Fruit fly (Drosophila melanogaster): ENCODE data around the gene sp3.

Gene sp3

dm6 chr3R:21528529-21528928 lies 7.8 kb downstream of the sp3 start:
- TF ChIP-seq psq (optimal IDR thresholded peaks at IDR 0.05) (no peak), Myc (optimal IDR thresholded peaks at IDR 0.05) (no peak), Sin3A (optimal IDR thresholded peaks at IDR 0.05) (no peak)

DNA sequence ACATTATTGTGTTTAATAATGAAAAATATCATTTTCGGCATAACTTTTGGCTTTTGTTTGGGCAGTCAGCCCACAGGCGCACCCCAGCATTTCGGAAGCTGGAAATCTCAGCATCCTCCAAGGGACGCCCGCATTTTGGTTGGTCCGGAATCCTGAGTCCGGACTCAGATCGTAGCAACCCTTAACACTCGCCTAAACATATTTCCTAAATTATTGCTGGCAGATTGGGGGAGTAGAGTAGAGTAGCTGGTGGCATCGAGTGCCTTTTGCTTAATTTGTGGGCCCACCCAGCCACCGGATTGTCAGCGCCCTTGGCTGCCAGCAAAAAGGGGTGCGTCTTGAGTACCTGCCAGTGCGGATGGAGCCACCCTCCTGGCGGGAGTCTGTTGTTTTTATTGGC lies 13.5 kb downstream of the sp3 start:
- TF ChIP-seq Myc (optimal IDR thresholded peaks at IDR 0.05) (no peak), ttk (optimal IDR thresholded peaks at IDR 0.05) (no peak), insv (optimal IDR thresholded peaks at IDR 0.05) (no peak), Sin3A (optimal IDR thresholded peaks at IDR 0.05) (no peak), h (optimal IDR thresholded peaks at IDR 0.05) (no peak), psq (optimal IDR thresholded peaks at IDR 0.05) (no peak)

dm6 chr3R:21534697-21535676 lies 14.3 kb downstream of the sp3 start:
- TF ChIP-seq insv (optimal IDR thresholded peaks at IDR 0.05) = no peak
- TF ChIP-seq Sin3A (optimal IDR thresholded peaks at IDR 0.05) = no peak
- no peak for TF ChIP-seq Myc (optimal IDR thresholded peaks at IDR 0.05)
- TF ChIP-seq ttk (optimal IDR thresholded peaks at IDR 0.05) = no peak
- no peak for TF ChIP-seq psq (optimal IDR thresholded peaks at IDR 0.05)
- no peak for TF ChIP-seq h (optimal IDR thresholded peaks at IDR 0.05)

- TF ChIP-seq ttk (optimal IDR thresholded peaks at IDR 0.05) = no peak
- TF ChIP-seq Sin3A (optimal IDR thresholded peaks at IDR 0.05) = no peak
- no peak for TF ChIP-seq h (optimal IDR thresholded peaks at IDR 0.05)
- no peak for TF ChIP-seq psq (optimal IDR thresholded peaks at IDR 0.05)
- no peak for TF ChIP-seq insv (optimal IDR thresholded peaks at IDR 0.05)
- no peak for TF ChIP-seq Myc (optimal IDR thresholded peaks at IDR 0.05)
Measured at dm6 chr3R:21544107-21544506, 23.4 kb downstream of the sp3 start.

- TF ChIP-seq Sin3A (optimal IDR thresholded peaks at IDR 0.05) (no peak), insv (optimal IDR thresholded peaks at IDR 0.05) (no peak), Myc (optimal IDR thresholded peaks at IDR 0.05) (no peak), h (optimal IDR thresholded peaks at IDR 0.05) (no peak), psq (optimal IDR thresholded peaks at IDR 0.05) (no peak), ttk (optimal IDR thresholded peaks at IDR 0.05) (no peak)
Measured at dm6 chr3R:21548956-21549355, 28.2 kb downstream of the sp3 start.

- TF ChIP-seq h (optimal IDR thresholded peaks at IDR 0.05) (no peak), insv (optimal IDR thresholded peaks at IDR 0.05) (no peak), ttk (optimal IDR thresholded peaks at IDR 0.05) (no peak), psq (optimal IDR thresholded peaks at IDR 0.05) (no peak), Sin3A (optimal IDR thresholded peaks at IDR 0.05) (no peak), Myc (optimal IDR thresholded peaks at IDR 0.05) (no peak)
Measured at dm6 chr3R:21551565-21551964, 30.8 kb downstream of the sp3 start.

- TF ChIP-seq Sin3A (optimal IDR thresholded peaks at IDR 0.05) (no peak), psq (optimal IDR thresholded peaks at IDR 0.05) (no peak), h (optimal IDR thresholded peaks at IDR 0.05) (no peak), ttk (optimal IDR thresholded peaks at IDR 0.05) (no peak), insv (optimal IDR thresholded peaks at IDR 0.05) (no peak), Myc (optimal IDR thresholded peaks at IDR 0.05) (no peak)
Measured at dm6 chr3R:21557052-21557451, 36.3 kb downstream of the sp3 start, which contains the start of gene slou. slou (minus strand) TSS chr3R:21557182.

dm6 chr3R:21557884-21558283 lies 37.2 kb downstream of the sp3 start:
- TF ChIP-seq Myc (optimal IDR thresholded peaks at IDR 0.05) (no peak), h (optimal IDR thresholded peaks at IDR 0.05) (no peak), insv (optimal IDR thresholded peaks at IDR 0.05) (no peak), Sin3A (optimal IDR thresholded peaks at IDR 0.05) (no peak), psq (optimal IDR thresholded peaks at IDR 0.05) (no peak), ttk (optimal IDR thresholded peaks at IDR 0.05) (no peak)

dm6 chr3R:21561427-21561872 lies 40.7 kb downstream of the sp3 start:
- TF ChIP-seq Sin3A (optimal IDR thresholded peaks at IDR 0.05) = no peak
- TF ChIP-seq insv (optimal IDR thresholded peaks at IDR 0.05) = no peak
- no peak for TF ChIP-seq ttk (optimal IDR thresholded peaks at IDR 0.05)

DNA sequence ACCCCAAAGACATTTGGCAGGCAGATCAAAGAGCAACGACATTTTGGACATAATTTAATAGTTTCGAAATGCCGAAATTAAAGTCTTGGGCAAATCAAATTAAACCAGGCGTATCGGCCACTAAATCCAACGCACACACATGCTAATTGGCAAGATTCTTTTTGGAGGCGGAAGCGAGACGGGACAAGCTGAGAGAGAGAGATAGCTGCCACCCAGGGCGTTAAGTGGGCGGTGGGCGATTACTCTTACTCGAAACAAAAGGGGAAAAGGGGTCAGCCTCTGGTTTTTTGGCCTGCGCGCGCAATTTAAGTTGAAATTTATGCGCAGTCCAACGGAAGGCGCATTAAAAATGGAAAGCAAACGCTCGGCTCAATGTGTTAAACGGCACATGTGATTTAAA lies 42.6 kb downstream of the sp3 start:
- TF ChIP-seq Sin3A (optimal IDR thresholded peaks at IDR 0.05) (no peak), insv (optimal IDR thresholded peaks at IDR 0.05) (no peak), psq (optimal IDR thresholded peaks at IDR 0.05) (no peak)

- TF ChIP-seq h (optimal IDR thresholded peaks at IDR 0.05) = no peak
- no peak for TF ChIP-seq Myc (optimal IDR thresholded peaks at IDR 0.05)
- no peak for TF ChIP-seq ttk (optimal IDR thresholded peaks at IDR 0.05)
- no peak for TF ChIP-seq Sin3A (optimal IDR thresholded peaks at IDR 0.05)
- no peak for TF ChIP-seq psq (optimal IDR thresholded peaks at IDR 0.05)
- TF ChIP-seq insv (optimal IDR thresholded peaks at IDR 0.05) = no peak
Measured at dm6 chr3R:21566367-21566766, 45.6 kb downstream of the sp3 start.

- TF ChIP-seq Myc (optimal IDR thresholded peaks at IDR 0.05) = no peak
- no peak for TF ChIP-seq ttk (optimal IDR thresholded peaks at IDR 0.05)
- no peak for TF ChIP-seq h (optimal IDR thresholded peaks at IDR 0.05)
Measured at dm6 chr3R:21566784-21567183, 46.1 kb downstream of the sp3 start.

dm6 chr3R:21569049-21569448 lies 48.3 kb downstream of the sp3 start, which contains the start of gene CG15498:
CG15498 (minus strand) TSS chr3R:21569149.
- TF ChIP-seq insv (optimal IDR thresholded peaks at IDR 0.05) (no peak), psq (optimal IDR thresholded peaks at IDR 0.05) (no peak), Sin3A (optimal IDR thresholded peaks at IDR 0.05) (no peak), ttk (optimal IDR thresholded peaks at IDR 0.05) (no peak), Myc (optimal IDR thresholded peaks at IDR 0.05) (no peak), h (optimal IDR thresholded peaks at IDR 0.05) (no peak)
